Fruit fly (Drosophila melanogaster): ENCODE data around the gene Jasper.
A peak's percentile ranks its signal among the peaks of the same experiment; 100 is the strongest.

The Jasper gene

dm6 chr3R:30009173-30009572 lies 43.1 kb upstream of the Jasper start, which contains the start of gene CG7912:
Gene CG7912, minus strand, starts transcription at chr3R:30009189.
- TF ChIP-seq Atf6 (GFP tag; IDR thresholded peaks at IDR 0.05) (no peak), Oaz (GFP tag; IDR thresholded peaks at IDR 0.05) (no peak), CG1529 (GFP tag; optimal IDR thresholded peaks at IDR 0.05) (no peak), exex (tag; optimal IDR thresholded peaks at IDR 0.05) (peak; percentile 88), Dbx (GFP tag; IDR thresholded peaks at IDR 0.05) (no peak), HLHmδ (GFP tag; optimal IDR thresholded peaks at IDR 0.05) (no peak), dmrt99B (tag; optimal IDR thresholded peaks at IDR 0.05) (no peak), sd (tag; optimal IDR thresholded peaks at IDR 0.05) (peak; percentile 8), CG17568 (GFP tag; optimal IDR thresholded peaks at IDR 0.05) (no peak), Ssrp (tag; optimal IDR thresholded peaks at IDR 0.05) (no peak), Poxn (GFP tag; IDR thresholded peaks at IDR 0.05) (no peak), cwo (GFP tag; optimal IDR thresholded peaks at IDR 0.05) (peak; percentile 20), mirr (GFP tag; optimal IDR thresholded peaks at IDR 0.05) (peak; percentile 75), pho (GFP tag; optimal IDR thresholded peaks at IDR 0.05) (no peak), grn (GFP tag; optimal IDR thresholded peaks at IDR 0.05) (peak; percentile 87), Deaf1 (tag; optimal IDR thresholded peaks at IDR 0.05) (peak; percentile 53), sug (tag; optimal IDR thresholded peaks at IDR 0.05) (peak; percentile 20), Sry-δ (GFP tag; optimal IDR thresholded peaks at IDR 0.05) (no peak), CG15601 (tag; optimal IDR thresholded peaks at IDR 0.05) (no peak), Taf1 (GFP tag; IDR thresholded peaks at IDR 0.05) (no peak), Hey (tag; optimal IDR thresholded peaks at IDR 0.05) (peak; percentile 63)

dm6 chr3R:30012602-30013489 lies 39.5 kb upstream of the Jasper start:
- TF ChIP-seq danr (GFP tag; IDR thresholded peaks at IDR 0.05): no peak
- TF ChIP-seq odd (GFP tag; optimal IDR thresholded peaks at IDR 0.05): no peak
- TF ChIP-seq CG11085 (GFP tag; IDR thresholded peaks at IDR 0.05): 0 out of 2 replicates have a peak, but pooled peaks have one; percentile 39
- TF ChIP-seq CG5245 (GFP tag; optimal IDR thresholded peaks at IDR 0.05): no peak
- peak; percentile 46 for TF ChIP-seq Meics (GFP tag; optimal IDR thresholded peaks at IDR 0.05)
- peak; percentile 80 for TF ChIP-seq grau (tag; optimal IDR thresholded peaks at IDR 0.05)
- no peak for TF ChIP-seq dimm (GFP tag; IDR thresholded peaks at IDR 0.05)
- no peak for TF ChIP-seq CG34224 (GFP tag; IDR thresholded peaks at IDR 0.05; ENCODE audit: partially characterized antibody)
- peak; percentile 20 for TF ChIP-seq Dek (tag; optimal IDR thresholded peaks at IDR 0.05)
- TF ChIP-seq CG2116 (GFP tag; optimal IDR thresholded peaks at IDR 0.05): no peak
- no peak for TF ChIP-seq ase (GFP tag; IDR thresholded peaks at IDR 0.05)
- TF ChIP-seq CG8388 (GFP tag; optimal IDR thresholded peaks at IDR 0.05): no peak
- no peak for TF ChIP-seq sim (GFP tag; IDR thresholded peaks at IDR 0.05)
- TF ChIP-seq fd3F (GFP tag; optimal IDR thresholded peaks at IDR 0.05): no peak
- TF ChIP-seq cg (GFP tag; optimal IDR thresholded peaks at IDR 0.05): no peak
- TF ChIP-seq CG15514 (GFP tag; optimal IDR thresholded peaks at IDR 0.05): peak; percentile 38
- TF ChIP-seq lab (GFP tag; optimal IDR thresholded peaks at IDR 0.05): peak; percentile 56
- no peak for TF ChIP-seq CG17802 (tag; optimal IDR thresholded peaks at IDR 0.05)
- no peak for TF ChIP-seq dm (GFP tag; optimal IDR thresholded peaks at IDR 0.05)
- no peak for TF ChIP-seq Sin3A (optimal IDR thresholded peaks at IDR 0.05)
- peak; percentile 42; the same call in 1 of the 3 replicates for TF ChIP-seq otp (GFP tag; IDR thresholded peaks at IDR 0.05)
- peak; percentile 49; the same call in 1 of the 2 replicates for TF ChIP-seq NFAT (GFP tag; IDR thresholded peaks at IDR 0.05)
- TF ChIP-seq CG12769 (tag; optimal IDR thresholded peaks at IDR 0.05): no peak
- peak; percentile 59 for TF ChIP-seq Drgx (GFP tag; IDR thresholded peaks at IDR 0.05)
- TF ChIP-seq psq (GFP tag; optimal IDR thresholded peaks at IDR 0.05): no peak
- TF ChIP-seq amos (GFP tag; IDR thresholded peaks at IDR 0.05; ENCODE audit: partially characterized antibody): no peak
- TF ChIP-seq ken (GFP tag; IDR thresholded peaks at IDR 0.05): no peak
- no peak for TF ChIP-seq repo (GFP tag; optimal IDR thresholded peaks at IDR 0.05)
- no peak for TF ChIP-seq sens-2 (GFP tag; IDR thresholded peaks at IDR 0.05)
